Fruit fly (Drosophila melanogaster) whole organism, embryonic: ENCODE measurements around the gene Cp7Fa.

Experiments
- ATbp ChIP-seq: fragments of 200-800 bp; sonication (Bioruptor generic); optimal IDR thresholded peaks from 2 replicates; lab custom pipeline; 2017; ENCODE audit warnings: missing biosample characterization, mild to moderate bottlenecking, missing genetic modification characterization, missing genetic modification reagents
- Abd-B ChIP-seq: fragments of 200-800 bp; sonication (Bioruptor generic); optimal IDR thresholded peaks from 2 replicates; lab custom pipeline; 2018; ENCODE audit warnings: missing biosample characterization, mild to moderate bottlenecking, missing genetic modification characterization, moderate library complexity
- CG10431 ChIP-seq: fragments of 200-800 bp; sonication (Bioruptor generic); optimal IDR thresholded peaks from 3 replicates; lab custom pipeline; 2018; ENCODE audit warnings: missing biosample characterization, mild to moderate bottlenecking, missing genetic modification characterization
- CG10543 ChIP-seq: fragments of 200-800 bp; sonication (Bioruptor generic); optimal IDR thresholded peaks from 3 replicates; lab custom pipeline; 2017; ENCODE audit warnings: missing biosample characterization, mild to moderate bottlenecking, missing genetic modification characterization, moderate library complexity
- CG11504 ChIP-seq: fragments of 200-800 bp; sonication (Bioruptor generic); optimal IDR thresholded peaks from 3 replicates; lab custom pipeline; 2019; ENCODE audit warnings: missing biosample characterization, mild to moderate bottlenecking, missing genetic modification characterization, moderate library complexity
- CG13775 ChIP-seq: fragments of 200-800 bp; sonication (Bioruptor generic); optimal IDR thresholded peaks from 3 replicates; lab custom pipeline; 2017; ENCODE audit warnings: missing biosample characterization, mild to moderate bottlenecking, missing genetic modification characterization
- CG2120 ChIP-seq: fragments of 200-800 bp; sonication (Bioruptor generic); optimal IDR thresholded peaks from 3 replicates; lab custom pipeline; 2016; ENCODE audit warnings: missing biosample characterization, missing genetic modification characterization
- CG2678 ChIP-seq: fragments of 200-800 bp; sonication (Bioruptor generic); optimal IDR thresholded peaks from 3 replicates; lab custom pipeline; 2019; ENCODE audit warnings: missing biosample characterization, mild to moderate bottlenecking, missing genetic modification characterization, moderate library complexity
- CG30403 ChIP-seq: fragments of 200-800 bp; sonication (Bioruptor generic); optimal IDR thresholded peaks from 3 replicates; lab custom pipeline; 2016; ENCODE audit warnings: missing biosample characterization, missing genetic modification characterization
- CG3281 ChIP-seq: fragments of 200-800 bp; sonication (Bioruptor generic); optimal IDR thresholded peaks from 3 replicates; lab custom pipeline; 2017; ENCODE audit warnings: missing biosample characterization, mild to moderate bottlenecking, missing genetic modification characterization
- CG3407 ChIP-seq: fragments of 200-800 bp; sonication (Bioruptor generic); optimal IDR thresholded peaks from 2 replicates; lab custom pipeline; 2018; ENCODE audit warnings: missing biosample characterization, mild to moderate bottlenecking, missing genetic modification characterization
- CG3838 ChIP-seq: fragments of 200-800 bp; sonication (Bioruptor generic); optimal IDR thresholded peaks from 3 replicates; lab custom pipeline; 2016; ENCODE audit warnings: missing biosample characterization, missing genetic modification characterization
- CG42726 ChIP-seq: fragments of 200-800 bp; sonication (Bioruptor generic); IDR thresholded peaks from 2 replicates; pipeline ENCODE4 v1.3.6; 2022; ENCODE audit warnings: missing biosample characterization, missing genetic modification characterization; ENCODE audit not compliant: partially characterized antibody
- CG6272 ChIP-seq: fragments of 200-800 bp; sonication (Bioruptor generic); IDR thresholded peaks from 2 replicates; pipeline ENCODE4 v1.3.6; 2022; ENCODE audit warnings: missing biosample characterization, missing genetic modification characterization
- CG6683 ChIP-seq: fragments of 200-800 bp; sonication (Bioruptor generic); optimal IDR thresholded peaks from 2 replicates; lab custom pipeline; 2017; ENCODE audit warnings: missing biosample characterization, mild to moderate bottlenecking, missing genetic modification characterization, missing genetic modification reagents
- CG7556 ChIP-seq: fragments of 200-800 bp; sonication (Bioruptor generic); optimal IDR thresholded peaks from 2 replicates; lab custom pipeline; 2017; ENCODE audit warnings: missing biosample characterization, mild to moderate bottlenecking, missing genetic modification characterization
- CG7839 ChIP-seq: fragments of 200-800 bp; sonication (Bioruptor generic); optimal IDR thresholded peaks from 3 replicates; lab custom pipeline; 2018; ENCODE audit warnings: missing biosample characterization, mild to moderate bottlenecking, missing genetic modification characterization, moderate library complexity
- CHES-1-like ChIP-seq: fragments of 200-800 bp; sonication (Bioruptor generic); optimal IDR thresholded peaks from 2 replicates; lab custom pipeline; 2016; ENCODE audit warnings: missing biosample characterization, missing genetic modification characterization
- CTCF ChIP-seq: fragments of 200-800 bp; sonication (Bioruptor generic); optimal IDR thresholded peaks from 2 replicates; lab custom pipeline; 2017; ENCODE audit warnings: missing biosample characterization, mild to moderate bottlenecking, missing genetic modification characterization, moderate library complexity
- CoRest ChIP-seq: fragments of 200-800 bp; sonication (Bioruptor generic); optimal IDR thresholded peaks from 3 replicates; lab custom pipeline; 2018; ENCODE audit warnings: missing biosample characterization, mild to moderate bottlenecking, missing genetic modification characterization, moderate library complexity
- ERR ChIP-seq: fragments of 200-800 bp; sonication (Bioruptor generic); optimal IDR thresholded peaks from 2 replicates; lab custom pipeline; 2016; ENCODE audit warnings: missing biosample characterization, missing genetic modification characterization
- H15 ChIP-seq: fragments of 200-800 bp; sonication (Bioruptor generic); IDR thresholded peaks from 3 replicates; pipeline ENCODE4 v1.3.6; 2022; ENCODE audit warnings: missing biosample characterization, missing genetic modification characterization
- Hr3 ChIP-seq: fragments of 200-800 bp; sonication (Bioruptor generic); optimal IDR thresholded peaks from 3 replicates; lab custom pipeline; 2016; ENCODE audit warnings: missing biosample characterization, missing genetic modification characterization
- MESR4 ChIP-seq: fragments of 200-800 bp; sonication (Bioruptor generic); optimal IDR thresholded peaks from 2 replicates; lab custom pipeline; 2018; ENCODE audit warnings: missing biosample characterization, mild to moderate bottlenecking, missing genetic modification characterization, moderate library complexity
- Meics ChIP-seq: fragments of 200-800 bp; sonication (Bioruptor generic); optimal IDR thresholded peaks from 2 replicates; lab custom pipeline; 2017; ENCODE audit warnings: missing biosample characterization, mild to moderate bottlenecking, missing genetic modification characterization
- NFAT ChIP-seq: fragments of 200-800 bp; sonication (Bioruptor generic); IDR thresholded peaks from 2 replicates; pipeline ENCODE4 v1.3.6; 2022; ENCODE audit warnings: missing biosample characterization, missing genetic modification characterization
- Oli ChIP-seq: fragments of 200-800 bp; sonication (Bioruptor generic); optimal IDR thresholded peaks from 2 replicates; lab custom pipeline; 2018; ENCODE audit warnings: missing biosample characterization, mild to moderate bottlenecking, missing genetic modification characterization, moderate library complexity
- PHDP ChIP-seq: fragments of 200-800 bp; sonication (Bioruptor generic); optimal IDR thresholded peaks from 3 replicates; lab custom pipeline; 2018; ENCODE audit warnings: missing biosample characterization, mild to moderate bottlenecking, missing genetic modification characterization, moderate library complexity
- Pdp1 ChIP-seq, 2 experiments: fragments of 200-800 bp; sonication (Bioruptor generic); optimal IDR thresholded peaks; 3 replicates each; lab custom pipeline; 2016; ENCODE audit warnings: missing biosample characterization in 2 of 2, missing genetic modification characterization in 2 of 2, mild to moderate bottlenecking in 1 of 2, moderate library complexity in 1 of 2
- Ravus ChIP-seq: fragments of 200-800 bp; sonication (Bioruptor generic); IDR thresholded peaks from 2 replicates; pipeline ENCODE4 v1.3.6; 2022; ENCODE audit warnings: missing biosample characterization, missing genetic modification characterization
- Rx ChIP-seq: fragments of 200-800 bp; sonication (Bioruptor generic); IDR thresholded peaks from 2 replicates; pipeline ENCODE4 v1.3.6; 2022; ENCODE audit warnings: missing biosample characterization, missing genetic modification characterization
- Sox100B ChIP-seq: fragments of 200-800 bp; sonication (Bioruptor generic); optimal IDR thresholded peaks from 3 replicates; lab custom pipeline; 2018; ENCODE audit warnings: missing biosample characterization, mild to moderate bottlenecking, missing genetic modification characterization
- Xbp1 ChIP-seq: fragments of 200-800 bp; sonication (Bioruptor generic); optimal IDR thresholded peaks from 3 replicates; lab custom pipeline; 2016; ENCODE audit warnings: missing biosample characterization, mild to moderate bottlenecking, missing genetic modification characterization
- az2 ChIP-seq: fragments of 200-800 bp; sonication (Bioruptor generic); optimal IDR thresholded peaks from 3 replicates; lab custom pipeline; 2016; ENCODE audit warnings: missing biosample characterization, missing genetic modification characterization
- bowl ChIP-seq: fragments of 200-800 bp; sonication (Bioruptor generic); IDR thresholded peaks from 2 replicates; pipeline ENCODE4 v1.3.6; 2022; ENCODE audit warnings: missing biosample characterization, missing genetic modification characterization
- disco-r ChIP-seq: fragments of 200-800 bp; sonication (Bioruptor generic); optimal IDR thresholded peaks from 2 replicates; lab custom pipeline; 2016; ENCODE audit warnings: missing biosample characterization, missing genetic modification characterization
- dmrt99B ChIP-seq: fragments of 200-800 bp; sonication (Bioruptor generic); optimal IDR thresholded peaks from 2 replicates; lab custom pipeline; 2018; ENCODE audit warnings: missing biosample characterization, mild to moderate bottlenecking, missing genetic modification characterization, moderate library complexity
- dysf ChIP-seq: fragments of 200-800 bp; sonication (Bioruptor generic); IDR thresholded peaks from 3 replicates; pipeline ENCODE4 v1.3.6; 2022; ENCODE audit warnings: missing biosample characterization, missing genetic modification characterization
- fd3F ChIP-seq: fragments of 200-800 bp; sonication (Bioruptor generic); optimal IDR thresholded peaks from 2 replicates; lab custom pipeline; 2018; ENCODE audit warnings: missing biosample characterization, mild to moderate bottlenecking, missing genetic modification characterization, moderate library complexity
- gem ChIP-seq: fragments of 200-800 bp; sonication (Bioruptor generic); optimal IDR thresholded peaks from 2 replicates; lab custom pipeline; 2019; ENCODE audit warnings: missing biosample characterization, mild to moderate bottlenecking, missing genetic modification characterization, moderate library complexity
- grau ChIP-seq: fragments of 200-800 bp; optimal IDR thresholded peaks from 3 replicates; lab custom pipeline; 2019; ENCODE audit warnings: missing biosample characterization, mild to moderate bottlenecking, missing genetic modification characterization, moderate library complexity
- nerfin-1 ChIP-seq: fragments of 200-800 bp; sonication (Bioruptor generic); optimal IDR thresholded peaks from 3 replicates; lab custom pipeline; 2019; ENCODE audit warnings: missing biosample characterization, mild to moderate bottlenecking, missing genetic modification characterization, moderate library complexity
- pan ChIP-seq, 4 experiments: fragments of >200 bp in 3 of 4; fragments of 200-800 bp in 1 of 4; sonication (Bioruptor generic) in 1 of 4; optimal IDR thresholded peaks in 3 of 4; IDR thresholded peaks in 1 of 4; 2 replicates each; pipeline versions ENCODE4 v1.3.6 to Lab custom; 2017 to 2022; ENCODE audit warnings: missing biosample characterization in 2 of 4, missing genetic modification characterization in 2 of 4, mixed read lengths in 1 of 4
- row ChIP-seq: fragments of 200-800 bp; sonication (Bioruptor generic); IDR thresholded peaks from 3 replicates; pipeline ENCODE4 v1.3.6; 2022; ENCODE audit warnings: missing biosample characterization, missing genetic modification characterization
- sens-2 ChIP-seq: fragments of 200-800 bp; sonication (Bioruptor generic); IDR thresholded peaks from 2 replicates; pipeline ENCODE4 v1.3.6; 2022; ENCODE audit warnings: missing biosample characterization, missing genetic modification characterization
- sob ChIP-seq: fragments of 200-800 bp; sonication (Bioruptor generic); IDR thresholded peaks from 2 replicates; pipeline ENCODE4 v1.3.6; 2022; ENCODE audit warnings: missing biosample characterization, missing genetic modification characterization
- usp ChIP-seq: fragments of >200 bp; optimal IDR thresholded peaks from 2 replicates; lab custom pipeline; 2017; ENCODE audit warnings: missing biosample characterization, missing genetic modification characterization
- vfl ChIP-seq: fragments of 200-800 bp; sonication (Bioruptor generic); optimal IDR thresholded peaks from 2 replicates; lab custom pipeline; 2016; ENCODE audit warnings: missing biosample characterization, missing genetic modification characterization
- wdn ChIP-seq: fragments of 200-800 bp; sonication (Bioruptor generic); IDR thresholded peaks from 2 replicates; pipeline ENCODE4 v1.3.6; 2022; ENCODE audit warnings: missing biosample characterization, missing genetic modification characterization

The Cp7Fa gene

DNA sequence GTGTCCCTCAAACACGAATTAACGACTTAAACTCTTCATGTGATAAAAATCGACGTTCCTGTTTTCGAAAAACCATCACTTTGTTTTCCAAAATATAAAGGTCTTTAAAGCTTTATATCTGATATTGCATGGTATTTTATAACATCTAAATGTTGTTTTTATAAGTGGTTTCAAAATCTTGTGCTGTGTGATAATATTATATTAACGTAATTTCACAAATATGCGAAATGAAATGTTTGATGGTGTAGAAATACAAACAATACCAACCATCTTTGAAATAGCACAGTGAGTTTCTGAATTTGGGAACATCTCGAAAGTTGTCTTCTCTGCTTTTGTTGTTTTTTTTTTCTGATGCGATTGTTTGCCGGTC lies 20.3 kb downstream of the Cp7Fa start:
- TF ChIP-seq Rx, result no peak
- TF ChIP-seq bowl (GFP tag; lab: Robert Waterston, UW), result no peak
- TF ChIP-seq CG10431 (GFP tag; lab: Kevin White, UChicago), result no peak
- peak; percentile 37 for TF ChIP-seq CG7839 (tag; lab: Kevin White, UChicago)
- TF ChIP-seq CoRest (tag; lab: Kevin White, UChicago), result peak; percentile 27
- no peak for TF ChIP-seq CG42726 (GFP tag; lab: Robert Waterston, UW)
- TF ChIP-seq Abd-B (GFP tag; lab: Kevin White, UChicago), result peak; percentile 24
- TF ChIP-seq CG11504 (tag; lab: Kevin White, UChicago), result peak; percentile 21
- TF ChIP-seq ATbp (GFP tag; lab: Kevin White, UChicago), result no peak
- TF ChIP-seq gem (tag; lab: Kevin White, UChicago), result peak; percentile 36
- peak; percentile 3 for TF ChIP-seq Meics (GFP tag; lab: Kevin White, UChicago)
- no peak for TF ChIP-seq pan (optimal IDR thresholded peaks at IDR 0.05; lab: Kevin White, UChicago)
- peak in 1 of 2 experiments; percentile 6 for TF ChIP-seq pan (GFP tag; optimal IDR thresholded peaks at IDR 0.05 in 1 of 2, IDR thresholded peaks at IDR 0.05 in 1 of 2)
- no peak for TF ChIP-seq CG10543 (GFP tag; lab: Kevin White, UChicago)
- no peak for TF ChIP-seq CG6683 (GFP tag; lab: Kevin White, UChicago)
- TF ChIP-seq CG7556 (GFP tag; lab: Kevin White, UChicago), result no peak
- no peak for TF ChIP-seq usp (GFP tag; lab: Kevin White, UChicago)
- peak; percentile 43 for TF ChIP-seq CG2678 (tag; lab: Kevin White, UChicago)
- TF ChIP-seq fd3F, result peak; percentile 1
- TF ChIP-seq grau, result peak; percentile 23
- peak; percentile 17 for TF ChIP-seq dmrt99B (tag; lab: Kevin White, UChicago)

dm6 chrX:8491452-8492046 lies 20.9 kb downstream of the Cp7Fa start:
- peak; percentile 38 for TF ChIP-seq az2 (GFP tag; lab: Kevin White, UChicago)
- 0 out of 3 replicates have a peak, but pooled peaks have one; percentile 32 for TF ChIP-seq row (GFP tag; lab: Robert Waterston, UW)
- TF ChIP-seq grau, result peak; percentile 16
- peak; percentile 36 for TF ChIP-seq CG2120 (GFP tag; lab: Kevin White, UChicago)
- peak; percentile 34; the same call in 1 of the 3 replicates for TF ChIP-seq dysf (GFP tag; lab: Robert Waterston, UW)
- TF ChIP-seq ERR (GFP tag; lab: Kevin White, UChicago), result no peak
- peak; percentile 10 for TF ChIP-seq PHDP
- no peak for TF ChIP-seq Ravus (GFP tag; lab: Robert Waterston, UW)
- TF ChIP-seq H15, result no peak
- TF ChIP-seq CG6272 (GFP tag; lab: Robert Waterston, UW), result 0 out of 2 replicates have a peak, but pooled peaks have one; percentile 12
- peak; percentile 28 for TF ChIP-seq CHES-1-like
- TF ChIP-seq CG3838, result no peak
- TF ChIP-seq Sox100B, result peak; percentile 17
- no peak for TF ChIP-seq nerfin-1 (tag; lab: Kevin White, UChicago)
- peak; percentile 45 for TF ChIP-seq CG13775 (GFP tag; lab: Kevin White, UChicago)
- TF ChIP-seq Hr3, result no peak
- TF ChIP-seq CG3281 (GFP tag; lab: Kevin White, UChicago), result peak; percentile 5
- no peak for TF ChIP-seq sob
- no peak for TF ChIP-seq CTCF (GFP tag; lab: Kevin White, UChicago)
- no peak for TF ChIP-seq sens-2 (GFP tag; lab: Robert Waterston, UW)
- TF ChIP-seq CG30403 (GFP tag; lab: Kevin White, UChicago), result peak; percentile 47
- peak; percentile 47 for TF ChIP-seq Oli
- no peak for TF ChIP-seq vfl
- peak; percentile 17 to 18 for TF ChIP-seq Pdp1 (GFP tag; optimal IDR thresholded peaks at IDR 0.05; lab: Kevin White, UChicago)
- no peak for TF ChIP-seq CG3407 (GFP tag; lab: Kevin White, UChicago)
- peak; percentile 52 for TF ChIP-seq Xbp1 (GFP tag; lab: Kevin White, UChicago)
- no peak for TF ChIP-seq wdn (GFP tag; lab: Robert Waterston, UW)
- no peak for TF ChIP-seq MESR4
- TF ChIP-seq disco-r (GFP tag; lab: Kevin White, UChicago), result no peak
- peak; percentile 13 for TF ChIP-seq Meics (GFP tag; lab: Kevin White, UChicago)
- TF ChIP-seq NFAT (GFP tag; lab: Robert Waterston, UW), result peak; percentile 31; the same call in 1 of the 2 replicates
